Fruit fly (Drosophila melanogaster): ENCODE results near the gene Dpck.

- TF ChIP-seq CG9705 (GFP tag; optimal IDR thresholded peaks at IDR 0.05) (no peak), CrebA (GFP tag; optimal IDR thresholded peaks at IDR 0.05; ENCODE audit: borderline replicate concordance) (no peak), OdsH (GFP tag; optimal IDR thresholded peaks at IDR 0.05) (no peak), Dfd (GFP tag; optimal IDR thresholded peaks at IDR 0.05) (no peak)
These were observed 1.8 kb downstream of the Dpck start for dm6 chr3R:7083750-7084149.
